Fruit fly (Drosophila melanogaster) whole organism, prepupa: Measurements from ENCODE around the gene Twdlalpha.

ENCODE experiments used
- CG31627 ChIP-seq: fragments of 200-800 bp; sonication (Bioruptor generic); optimal IDR thresholded peaks from 3 replicates; lab custom pipeline; 2016; ENCODE audit warnings: missing biosample characterization, missing genetic modification characterization
- CG6808 ChIP-seq: fragments of 200-800 bp; sonication (Bioruptor generic); optimal IDR thresholded peaks from 3 replicates; lab custom pipeline; 2017; ENCODE audit warnings: missing biosample characterization, missing genetic modification characterization, mild to moderate bottlenecking, moderate library complexity, missing genetic modification reagents
- CG7368 ChIP-seq: fragments of 200-800 bp; sonication (Bioruptor generic); optimal IDR thresholded peaks from 3 replicates; lab custom pipeline; 2016; ENCODE audit warnings: missing biosample characterization, missing genetic modification characterization
- CG8319 ChIP-seq: fragments of 200-800 bp; sonication (Bioruptor generic); optimal IDR thresholded peaks from 3 replicates; lab custom pipeline; 2016; ENCODE audit warnings: missing biosample characterization, missing genetic modification characterization
- Eip93F ChIP-seq: fragments of 200-800 bp; sonication (Bioruptor generic); optimal IDR thresholded peaks from 2 replicates; lab custom pipeline; 2016; ENCODE audit warnings: missing biosample characterization, mild to moderate bottlenecking, missing genetic modification characterization
- Ets21C ChIP-seq: fragments of 200-800 bp; sonication (Bioruptor generic); optimal IDR thresholded peaks from 3 replicates; lab custom pipeline; 2016; ENCODE audit warnings: missing biosample characterization, missing genetic modification characterization
- Ets96B ChIP-seq: fragments of 200-800 bp; optimal IDR thresholded peaks from 2 replicates; lab custom pipeline; 2019; ENCODE audit warnings: missing biosample characterization, mild to moderate bottlenecking, missing genetic modification characterization, moderate library complexity
- Gug ChIP-seq: fragments of 200-800 bp; sonication (Bioruptor generic); IDR thresholded peaks from 2 replicates; pipeline ENCODE4 v1.3.6; 2022; ENCODE audit warnings: missing biosample characterization, missing genetic modification characterization
- Smox ChIP-seq: fragments of 200-800 bp; sonication (Bioruptor generic); optimal IDR thresholded peaks from 3 replicates; lab custom pipeline; 2016; ENCODE audit warnings: missing biosample characterization, missing genetic modification characterization
- Sox102F ChIP-seq: fragments of 200-800 bp; sonication (Bioruptor generic); optimal IDR thresholded peaks from 2 replicates; lab custom pipeline; 2016; ENCODE audit warnings: missing biosample characterization, mild to moderate bottlenecking, missing genetic modification characterization
- achi ChIP-seq: fragments of 200-800 bp; sonication (Bioruptor generic); optimal IDR thresholded peaks from 3 replicates; lab custom pipeline; 2016; ENCODE audit warnings: missing biosample characterization, missing genetic modification characterization
- fd85E ChIP-seq: fragments of 200-800 bp; sonication (Bioruptor generic); optimal IDR thresholded peaks from 3 replicates; lab custom pipeline; 2016; ENCODE audit warnings: missing biosample characterization, missing genetic modification characterization
- fkh ChIP-seq: fragments of 200-800 bp; sonication (Bioruptor generic); optimal IDR thresholded peaks from 3 replicates; lab custom pipeline; 2017; ENCODE audit warnings: missing biosample characterization, mild to moderate bottlenecking, missing genetic modification characterization, moderate library complexity

DNA sequence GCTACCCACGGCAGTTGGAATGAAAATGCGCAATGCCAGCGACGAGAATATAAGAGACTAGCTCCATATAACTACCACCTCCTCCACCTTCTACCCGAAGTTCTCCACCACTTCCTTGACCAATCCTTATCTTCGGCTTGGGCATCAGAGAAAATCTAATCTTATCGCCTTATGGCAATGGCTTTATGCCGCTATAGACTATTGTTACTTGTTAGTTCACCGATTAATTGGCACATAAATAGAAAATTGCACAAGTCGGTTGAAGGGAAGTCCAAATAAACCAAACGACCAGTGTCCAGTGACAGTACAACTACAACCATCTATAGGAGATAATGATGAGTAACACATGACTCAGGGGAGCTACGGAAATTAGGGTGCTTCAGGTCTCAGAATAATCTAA is 40.7 kb upstream of the Twdlalpha start, which contains the start of gene sphe:
- TF ChIP-seq Sox102F (GFP tag; lab: Kevin White, UChicago): no peak
- no peak for TF ChIP-seq CG8319 (GFP tag; lab: Kevin White, UChicago)
- TF ChIP-seq fkh (GFP tag; lab: Kevin White, UChicago): no peak
- TF ChIP-seq Smox (GFP tag; lab: Kevin White, UChicago): no peak
- no peak for TF ChIP-seq CG31627 (GFP tag; lab: Kevin White, UChicago)
- TF ChIP-seq Eip93F (GFP tag; lab: Kevin White, UChicago): no peak
- TF ChIP-seq CG7368 (GFP tag; lab: Kevin White, UChicago): no peak
- TF ChIP-seq CG6808 (GFP tag; lab: Kevin White, UChicago): no peak
- no peak for TF ChIP-seq Ets96B (tag; lab: Kevin White, UChicago)
- no peak for TF ChIP-seq Ets21C (GFP tag; lab: Kevin White, UChicago)
- no peak for TF ChIP-seq achi (GFP tag; lab: Kevin White, UChicago)
- TF ChIP-seq fd85E (GFP tag; lab: Kevin White, UChicago): no peak
- no peak for TF ChIP-seq Gug (GFP tag; lab: Robert Waterston, UW)
